Fruit fly (Drosophila melanogaster): ENCODE results near the gene CG40198.
"Not testable (repeated sequence)": the region's sequence is repeated elsewhere in the genome, so short reads cannot be mapped to it uniquely, and the experiment has no call there.

DNA sequence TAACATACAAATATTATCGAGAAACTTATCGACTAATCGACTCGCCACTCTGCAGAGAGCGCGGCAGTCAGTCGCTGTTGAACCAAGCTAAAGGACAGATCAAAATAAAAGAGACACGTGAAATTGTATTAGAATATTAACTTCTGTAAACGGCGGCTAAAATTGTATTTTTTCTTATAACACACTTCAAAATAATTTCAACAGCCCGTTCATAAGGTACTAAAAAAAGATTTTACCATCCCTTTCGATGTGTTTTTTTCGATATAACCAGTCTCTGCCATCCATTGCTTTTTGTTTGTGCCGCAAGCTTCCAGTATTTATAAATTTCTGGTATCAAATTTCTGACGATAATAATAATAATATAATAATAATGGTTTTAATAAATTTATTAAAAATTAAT, 49.4 kb upstream of the CG40198 start, which contains the start of gene aux:
- TF ChIP-seq pad (GFP tag; optimal IDR thresholded peaks at IDR 0.05); CG33017 (tag; optimal IDR thresholded peaks at IDR 0.05); bab1 (GFP tag; optimal IDR thresholded peaks at IDR 0.05); Hr96 (GFP tag; optimal IDR thresholded peaks at IDR 0.05): not testable (repeated sequence)

All from whole organism, adult.